Fruit fly (Drosophila melanogaster) whole organism, embryonic: ENCODE measurements around the gene CG42237.

ENCODE experiments used
- B-H1 ChIP-seq: fragments of 200-800 bp; sonication (Bioruptor generic); IDR thresholded peaks from 3 replicates; pipeline ENCODE4 v1.3.6; 2022; ENCODE audit warnings: missing biosample characterization, missing genetic modification characterization
- Bdp1 ChIP-seq: fragments of 200-800 bp; sonication (Bioruptor generic); optimal IDR thresholded peaks from 3 replicates; lab custom pipeline; 2016; ENCODE audit warnings: missing biosample characterization, missing genetic modification characterization
- C15 ChIP-seq: fragments of 200-800 bp; sonication (Bioruptor generic); IDR thresholded peaks from 3 replicates; pipeline ENCODE4 v1.3.6; 2022; ENCODE audit warnings: missing biosample characterization, missing genetic modification characterization
- CG10321 ChIP-seq: fragments of 200-800 bp; sonication (Bioruptor generic); IDR thresholded peaks from 2 replicates; pipeline ENCODE4 v1.3.6; 2022; ENCODE audit warnings: missing biosample characterization, missing genetic modification characterization
- CG10431 ChIP-seq: fragments of 200-800 bp; sonication (Bioruptor generic); optimal IDR thresholded peaks from 3 replicates; lab custom pipeline; 2018; ENCODE audit warnings: missing biosample characterization, mild to moderate bottlenecking, missing genetic modification characterization
- CG12104 ChIP-seq: fragments of 200-800 bp; sonication (Bioruptor generic); optimal IDR thresholded peaks from 3 replicates; lab custom pipeline; 2016; ENCODE audit warnings: missing biosample characterization, missing genetic modification characterization
- CG13624 ChIP-seq: fragments of 200-800 bp; sonication (Bioruptor generic); optimal IDR thresholded peaks from 2 replicates; lab custom pipeline; 2016; ENCODE audit warnings: missing biosample characterization, missing genetic modification characterization
- CG1602 ChIP-seq: fragments of 200-800 bp; sonication (Bioruptor generic); optimal IDR thresholded peaks from 3 replicates; lab custom pipeline; 2016; ENCODE audit warnings: missing biosample characterization, missing genetic modification characterization
- CG1647 ChIP-seq: fragments of 200-800 bp; sonication (Bioruptor generic); optimal IDR thresholded peaks from 3 replicates; lab custom pipeline; 2016; ENCODE audit warnings: missing biosample characterization, missing genetic modification characterization
- CG17328 ChIP-seq: fragments of 200-800 bp; sonication (Bioruptor generic); IDR thresholded peaks from 2 replicates; pipeline ENCODE4 v1.3.6; 2022; ENCODE audit warnings: missing biosample characterization, missing genetic modification characterization
- CG17359 ChIP-seq: fragments of 200-800 bp; sonication (Bioruptor generic); optimal IDR thresholded peaks from 3 replicates; lab custom pipeline; 2018; ENCODE audit warnings: missing biosample characterization, mild to moderate bottlenecking, missing genetic modification characterization, moderate library complexity
- CG17802 ChIP-seq: fragments of 200-800 bp; sonication (Bioruptor generic); optimal IDR thresholded peaks from 2 replicates; lab custom pipeline; 2018; ENCODE audit warnings: missing biosample characterization, mild to moderate bottlenecking, missing genetic modification characterization, moderate library complexity
- CG18011 ChIP-seq: fragments of 200-800 bp; sonication (Bioruptor generic); optimal IDR thresholded peaks from 2 replicates; lab custom pipeline; 2017; ENCODE audit warnings: missing biosample characterization, missing genetic modification characterization, mild to moderate bottlenecking, moderate library complexity, missing genotype
- CG2129 ChIP-seq: fragments of 200-800 bp; sonication (Bioruptor generic); IDR thresholded peaks from 2 replicates; pipeline ENCODE4 v1.3.6; 2022; ENCODE audit warnings: missing biosample characterization, missing genetic modification characterization; ENCODE audit not compliant: partially characterized antibody
- CG2678 ChIP-seq: fragments of 200-800 bp; sonication (Bioruptor generic); optimal IDR thresholded peaks from 3 replicates; lab custom pipeline; 2019; ENCODE audit warnings: missing biosample characterization, mild to moderate bottlenecking, missing genetic modification characterization, moderate library complexity
- CG30403 ChIP-seq: fragments of 200-800 bp; sonication (Bioruptor generic); optimal IDR thresholded peaks from 3 replicates; lab custom pipeline; 2016; ENCODE audit warnings: missing biosample characterization, missing genetic modification characterization
- CG30431 ChIP-seq: fragments of 200-800 bp; sonication (Bioruptor generic); optimal IDR thresholded peaks from 2 replicates; lab custom pipeline; 2017; ENCODE audit warnings: missing biosample characterization, missing genetic modification characterization
- CG4360 ChIP-seq: fragments of 200-800 bp; sonication (Bioruptor generic); IDR thresholded peaks from 2 replicates; pipeline ENCODE4 v1.3.6; 2022; ENCODE audit warnings: missing biosample characterization, missing genetic modification characterization
- CG4820 ChIP-seq: fragments of 200-800 bp; sonication (Bioruptor generic); optimal IDR thresholded peaks from 3 replicates; lab custom pipeline; 2016; ENCODE audit warnings: missing biosample characterization, missing genetic modification characterization
- CG6175 ChIP-seq: fragments of 200-800 bp; sonication (Bioruptor generic); IDR thresholded peaks from 3 replicates; pipeline ENCODE4 v1.3.6; 2022; ENCODE audit warnings: missing biosample characterization, missing genetic modification characterization
- CG6813 ChIP-seq: fragments of 200-800 bp; sonication (Bioruptor generic); optimal IDR thresholded peaks from 2 replicates; lab custom pipeline; 2017; ENCODE audit warnings: missing biosample characterization, missing genetic modification characterization, mild to moderate bottlenecking, moderate library complexity, missing genetic modification reagents
- CG8290 ChIP-seq, 3 experiments: fragments of 200-800 bp; sonication (Bioruptor generic); optimal IDR thresholded peaks; 2 replicates each; lab custom pipeline; 2016 to 2019; ENCODE audit warnings: missing biosample characterization in 3 of 3, missing genetic modification characterization in 3 of 3, mild to moderate bottlenecking in 2 of 3, moderate library complexity in 1 of 3
- CG8765 ChIP-seq: fragments of 200-800 bp; sonication (Bioruptor generic); IDR thresholded peaks from 2 replicates; pipeline ENCODE4 v1.3.6; 2022; ENCODE audit warnings: missing biosample characterization, missing genetic modification characterization
- CG8944 ChIP-seq: fragments of 200-800 bp; sonication (Bioruptor generic); optimal IDR thresholded peaks from 3 replicates; lab custom pipeline; 2016; ENCODE audit warnings: missing biosample characterization, missing genetic modification characterization
- CG9437 ChIP-seq: fragments of 200-800 bp; sonication (Bioruptor generic); optimal IDR thresholded peaks from 2 replicates; lab custom pipeline; 2018; ENCODE audit warnings: missing biosample characterization, mild to moderate bottlenecking, missing genetic modification characterization
- H15 ChIP-seq: fragments of 200-800 bp; sonication (Bioruptor generic); IDR thresholded peaks from 3 replicates; pipeline ENCODE4 v1.3.6; 2022; ENCODE audit warnings: missing biosample characterization, missing genetic modification characterization
- Hey ChIP-seq: fragments of 200-800 bp; sonication (Bioruptor generic); optimal IDR thresholded peaks from 3 replicates; lab custom pipeline; 2018; ENCODE audit warnings: missing biosample characterization, mild to moderate bottlenecking, missing genetic modification characterization
- Hr39 ChIP-seq: fragments of >200 bp; optimal IDR thresholded peaks from 2 replicates; lab custom pipeline; 2017
- Kr ChIP-seq: fragments of 200-800 bp; sonication (Bioruptor generic); optimal IDR thresholded peaks from 2 replicates; lab custom pipeline; 2017; ENCODE audit warnings: missing biosample characterization, mild to moderate bottlenecking, missing genetic modification characterization
- MBD-R2 ChIP-seq: fragments of 200-800 bp; sonication (Bioruptor generic); IDR thresholded peaks from 2 replicates; pipeline ENCODE4 v1.3.6; 2022; ENCODE audit warnings: missing biosample characterization, missing genetic modification characterization
- Meics ChIP-seq: fragments of 200-800 bp; sonication (Bioruptor generic); optimal IDR thresholded peaks from 2 replicates; lab custom pipeline; 2017; ENCODE audit warnings: missing biosample characterization, mild to moderate bottlenecking, missing genetic modification characterization
- Mrtf ChIP-seq: fragments of 200-800 bp; sonication (Bioruptor generic); IDR thresholded peaks from 3 replicates; pipeline ENCODE4 v1.3.6; 2022; ENCODE audit warnings: missing biosample characterization, missing genetic modification characterization
- Side ChIP-seq: fragments of 200-800 bp; sonication (Bioruptor generic); optimal IDR thresholded peaks from 2 replicates; lab custom pipeline; 2016; ENCODE audit warnings: missing biosample characterization, missing genetic modification characterization
- Taf1 ChIP-seq: fragments of 200-800 bp; sonication (Bioruptor generic); IDR thresholded peaks from 2 replicates; pipeline ENCODE4 v1.3.6; 2022; ENCODE audit warnings: missing biosample characterization, missing genetic modification characterization
- ash1 ChIP-seq: fragments of 200-800 bp; sonication (Bioruptor generic); optimal IDR thresholded peaks from 2 replicates; lab custom pipeline; 2018; ENCODE audit warnings: missing biosample characterization, mild to moderate bottlenecking, missing genetic modification characterization
- cad ChIP-seq: fragments of >200 bp; optimal IDR thresholded peaks from 2 replicates; lab custom pipeline; 2017; ENCODE audit warnings: missing biosample characterization, missing genetic modification characterization
- crp ChIP-seq, 2 experiments: fragments of 200-800 bp; sonication (Bioruptor generic); optimal IDR thresholded peaks; 2 replicates in 1 of 2; 3 replicates in 1 of 2; lab custom pipeline; 2017; ENCODE audit warnings: missing biosample characterization in 2 of 2, missing genetic modification characterization in 2 of 2, mild to moderate bottlenecking in 1 of 2, moderate library complexity in 1 of 2
- eyg ChIP-seq: fragments of 200-800 bp; sonication (Bioruptor generic); optimal IDR thresholded peaks from 3 replicates; lab custom pipeline; 2016; ENCODE audit warnings: missing biosample characterization, missing genetic modification characterization
- hbn ChIP-seq: fragments of 200-800 bp; sonication (Bioruptor generic); IDR thresholded peaks from 2 replicates; pipeline ENCODE4 v1.3.6; 2022; ENCODE audit warnings: missing biosample characterization, missing genetic modification characterization; ENCODE audit not compliant: partially characterized antibody
- jing ChIP-seq: fragments of 200-800 bp; sonication (Bioruptor generic); optimal IDR thresholded peaks from 2 replicates; lab custom pipeline; 2018; ENCODE audit warnings: missing biosample characterization, mild to moderate bottlenecking, missing genetic modification characterization
- klu ChIP-seq: fragments of 200-800 bp; sonication (Bioruptor generic); IDR thresholded peaks from 2 replicates; pipeline ENCODE4 v1.3.6; 2022; ENCODE audit warnings: missing biosample characterization, missing genetic modification characterization
- knrl ChIP-seq: fragments of 200-800 bp; sonication (Bioruptor generic); IDR thresholded peaks from 3 replicates; pipeline ENCODE4 v1.3.6; 2022; ENCODE audit warnings: missing biosample characterization, missing genetic modification characterization; ENCODE audit not compliant: partially characterized antibody
- p53 ChIP-seq: fragments of 200-800 bp; sonication (Bioruptor generic); optimal IDR thresholded peaks from 2 replicates; lab custom pipeline; 2016; ENCODE audit warnings: missing biosample characterization, missing genetic modification characterization
- pan ChIP-seq, 4 experiments: fragments of >200 bp in 3 of 4; fragments of 200-800 bp in 1 of 4; sonication (Bioruptor generic) in 1 of 4; optimal IDR thresholded peaks in 3 of 4; IDR thresholded peaks in 1 of 4; 2 replicates each; pipeline versions ENCODE4 v1.3.6 to Lab custom; 2017 to 2022; ENCODE audit warnings: missing biosample characterization in 2 of 4, missing genetic modification characterization in 2 of 4, mixed read lengths in 1 of 4
- tll ChIP-seq, 2 experiments: fragments of 200-800 bp in 1 of 2; fragments of >200 bp in 1 of 2; sonication (Bioruptor generic) in 1 of 2; optimal IDR thresholded peaks; 2 replicates each; lab custom pipeline; 2017 to 2019; ENCODE audit warnings: missing biosample characterization in 2 of 2, missing genetic modification characterization in 2 of 2, mild to moderate bottlenecking in 1 of 2, moderate library complexity in 1 of 2
- ttk ChIP-seq: fragments of 200-800 bp; sonication (Bioruptor generic); IDR thresholded peaks from 2 replicates; pipeline ENCODE4 v2.1.2; 2022; ENCODE audit warnings: missing biosample characterization, missing genetic modification characterization
- unc-4 ChIP-seq: fragments of 200-800 bp; sonication (Bioruptor generic); IDR thresholded peaks from 2 replicates; pipeline ENCODE4 v1.3.6; 2022; ENCODE audit warnings: missing biosample characterization, missing genetic modification characterization; ENCODE audit not compliant: partially characterized antibody
- vfl ChIP-seq: fragments of 200-800 bp; sonication (Bioruptor generic); optimal IDR thresholded peaks from 2 replicates; lab custom pipeline; 2016; ENCODE audit warnings: missing biosample characterization, missing genetic modification characterization
- wdn ChIP-seq: fragments of 200-800 bp; sonication (Bioruptor generic); IDR thresholded peaks from 2 replicates; pipeline ENCODE4 v1.3.6; 2022; ENCODE audit warnings: missing biosample characterization, missing genetic modification characterization
- zfh1 ChIP-seq: fragments of 200-800 bp; sonication (Bioruptor generic); IDR thresholded peaks from 3 replicates; pipeline ENCODE4 v1.3.6; 2022; ENCODE audit warnings: missing biosample characterization, missing genetic modification characterization

The CG42237 gene

dm6 chrX:13135702-13136101, 20.8 kb downstream of the CG42237 start (continued):
- peak; percentile 5 for TF ChIP-seq CG30431 (GFP tag; lab: Kevin White, UChicago)
- no peak for TF ChIP-seq CG8765 (GFP tag; lab: Robert Waterston, UW)
- no peak for TF ChIP-seq Bdp1 (GFP tag; lab: Kevin White, UChicago)
- TF ChIP-seq klu (GFP tag; lab: Robert Waterston, UW): no peak
- TF ChIP-seq CG6175 (GFP tag; lab: Robert Waterston, UW): no peak
- TF ChIP-seq CG8944 (GFP tag; lab: Kevin White, UChicago): peak; percentile 57
- peak; percentile 83 for TF ChIP-seq CG17359 (tag; lab: Kevin White, UChicago)
- TF ChIP-seq CG12104: peak; percentile 43
- no peak for TF ChIP-seq CG1647 (GFP tag; lab: Kevin White, UChicago)
- no peak for TF ChIP-seq Hey
- TF ChIP-seq ttk (GFP tag; lab: Robert Waterston, UW): peak; percentile 74
- TF ChIP-seq hbn: no peak
- TF ChIP-seq jing: peak; percentile 54
- TF ChIP-seq CG8290 (GFP tag; optimal IDR thresholded peaks at IDR 0.05; lab: Kevin White, UChicago): no peak
- peak in 1 of 2 experiments; percentile 64 for TF ChIP-seq CG8290 (tag; optimal IDR thresholded peaks at IDR 0.05; lab: Kevin White, UChicago)
- no peak for TF ChIP-seq CG18011 (GFP tag; lab: Kevin White, UChicago)
- TF ChIP-seq B-H1 (GFP tag; lab: Robert Waterston, UW): peak; percentile 16; the same call in 1 of the 3 replicates
- no peak for TF ChIP-seq pan (optimal IDR thresholded peaks at IDR 0.05; lab: Kevin White, UChicago)
- TF ChIP-seq pan (GFP tag; optimal IDR thresholded peaks at IDR 0.05 in 1 of 2, IDR thresholded peaks at IDR 0.05 in 1 of 2): peak in 1 of 2 experiments; percentile 43
- TF ChIP-seq CG4360 (GFP tag; lab: Robert Waterston, UW): no peak; the same call in 1 of the 2 replicates
- TF ChIP-seq Mrtf: peak; percentile 44; the same call in 1 of the 3 replicates
- peak; percentile 24; the same call in 1 of the 2 replicates for TF ChIP-seq MBD-R2
- TF ChIP-seq vfl: no peak
- no peak for TF ChIP-seq tll (GFP tag; optimal IDR thresholded peaks at IDR 0.05; lab: Kevin White, UChicago)
- peak; percentile 42; the same call in 1 of the 3 replicates for TF ChIP-seq H15 (GFP tag; lab: Robert Waterston, UW)
- TF ChIP-seq CG2129 (GFP tag; lab: Robert Waterston, UW): no peak
- peak; percentile 64 for TF ChIP-seq CG17328
- TF ChIP-seq zfh1 (GFP tag; lab: Robert Waterston, UW): peak; percentile 72
- TF ChIP-seq knrl (GFP tag; lab: Robert Waterston, UW): no peak
- TF ChIP-seq crp (GFP tag; optimal IDR thresholded peaks at IDR 0.05; lab: Kevin White, UChicago): no peak
- TF ChIP-seq C15 (GFP tag; lab: Robert Waterston, UW): no peak
- peak; percentile 61 for TF ChIP-seq CG2678
- no peak for TF ChIP-seq CG10431
- TF ChIP-seq CG1602 (GFP tag; lab: Kevin White, UChicago): peak; percentile 38
- peak; percentile 62 for TF ChIP-seq CG4820
- peak; percentile 31 for TF ChIP-seq CG6813 (GFP tag; lab: Kevin White, UChicago)
- TF ChIP-seq cad (GFP tag; lab: Kevin White, UChicago): no peak
- TF ChIP-seq eyg (GFP tag; lab: Kevin White, UChicago): no peak
- TF ChIP-seq ash1: no peak
- no peak for TF ChIP-seq Hr39 (lab: Kevin White, UChicago)
- no peak for TF ChIP-seq Taf1 (GFP tag; lab: Robert Waterston, UW)
- TF ChIP-seq p53 (GFP tag; lab: Kevin White, UChicago): no peak
- TF ChIP-seq CG10321 (GFP tag; lab: Robert Waterston, UW): no peak
- peak; percentile 21 for TF ChIP-seq Side
- TF ChIP-seq Meics (GFP tag; lab: Kevin White, UChicago): peak; percentile 37
- no peak for TF ChIP-seq Kr
- TF ChIP-seq CG9437 (GFP tag; lab: Kevin White, UChicago): peak; percentile 47
- TF ChIP-seq CG17802: no peak
- 0 out of 2 replicates have a peak, but pooled peaks have one; percentile 8 for TF ChIP-seq wdn (GFP tag; lab: Robert Waterston, UW)
- TF ChIP-seq CG13624 (GFP tag; lab: Kevin White, UChicago): no peak
- no peak for TF ChIP-seq unc-4
- TF ChIP-seq CG30403: peak; percentile 67
